Worm (Caenorhabditis elegans) whole organism, L2 larva: ENCODE data around the gene fbxb-24.

Source experiments
- C34F6.9 ChIP-seq: fragments of 150-350 bp; optimal IDR thresholded peaks from 2 replicates; lab custom pipeline; 2014; ENCODE audit warnings: missing biosample characterization, missing genetic modification characterization
- F13H6.1 ChIP-seq: sonication (generic microtip); optimal IDR thresholded peaks from 2 replicates; lab custom pipeline; 2016; ENCODE audit warnings: missing genetic modification characterization, missing compliant biosample characterization
- R02D3.7 ChIP-seq: fragments of 150-350 bp; optimal IDR thresholded peaks from 2 replicates; lab custom pipeline; 2014; ENCODE audit warnings: missing biosample characterization, missing genetic modification characterization
- ZK546.5 ChIP-seq: sonication (generic microtip); optimal IDR thresholded peaks from 2 replicates; lab custom pipeline; 2017; ENCODE audit warnings: missing biosample characterization, missing genetic modification characterization
- alr-1 ChIP-seq: fragments of 150-350 bp; optimal IDR thresholded peaks from 2 replicates; lab custom pipeline; 2014; ENCODE audit warnings: missing biosample characterization, missing genetic modification characterization
- aly-2 ChIP-seq: fragments of 150-350 bp; optimal IDR thresholded peaks from 2 replicates; lab custom pipeline; 2014; ENCODE audit warnings: missing biosample characterization, missing genetic modification characterization
- ama-1 ChIP-seq: fragments of 150-350 bp; optimal IDR thresholded peaks from 2 replicates; lab custom pipeline; 2018; ENCODE audit warnings: inconsistent platforms
- blmp-1 ChIP-seq: sonication (generic microtip); optimal IDR thresholded peaks from 2 replicates; lab custom pipeline; 2017; ENCODE audit warnings: missing genetic modification characterization, mild to moderate bottlenecking, missing compliant biosample characterization, antibody characterized with exemption, moderate library complexity; ENCODE audit not compliant: insufficient read depth
- ceh-16 ChIP-seq: fragments of 150-350 bp; optimal IDR thresholded peaks from 2 replicates; lab custom pipeline; 2014; ENCODE audit warnings: missing biosample characterization, missing genetic modification characterization
- ceh-82 ChIP-seq: fragments of 150-350 bp; optimal IDR thresholded peaks from 2 replicates; lab custom pipeline; 2014; ENCODE audit warnings: missing biosample characterization, missing genetic modification characterization
- crh-2 ChIP-seq: sonication (generic microtip); optimal IDR thresholded peaks from 2 replicates; lab custom pipeline; 2017; ENCODE audit warnings: missing biosample characterization, missing genetic modification characterization
- dmd-4 ChIP-seq: sonication (generic microtip); optimal IDR thresholded peaks from 2 replicates; lab custom pipeline; 2017; ENCODE audit warnings: missing biosample characterization, missing genetic modification characterization
- egl-27 ChIP-seq: sonication (generic microtip); optimal IDR thresholded peaks from 3 replicates; lab custom pipeline; 2017; ENCODE audit warnings: missing biosample characterization, missing genetic modification reagents, missing genetic modification characterization
- elt-1 ChIP-seq: fragments of 150-350 bp; optimal IDR thresholded peaks from 2 replicates; lab custom pipeline; 2014; ENCODE audit warnings: missing biosample characterization, missing genetic modification characterization
- elt-3 ChIP-seq: sonication (generic microtip); optimal IDR thresholded peaks from 2 replicates; lab custom pipeline; 2017; ENCODE audit warnings: missing biosample characterization, missing genetic modification characterization
- fos-1 ChIP-seq: fragments of 150-350 bp; optimal IDR thresholded peaks from 2 replicates; lab custom pipeline; 2014; ENCODE audit warnings: missing biosample characterization, missing genetic modification characterization
- gmeb-1 ChIP-seq: fragments of 150-350 bp; optimal IDR thresholded peaks from 2 replicates; lab custom pipeline; 2014; ENCODE audit warnings: missing biosample characterization, missing genetic modification characterization
- lin-11 ChIP-seq: fragments of 150-350 bp; sonication (generic microtip); optimal IDR thresholded peaks from 2 replicates; lab custom pipeline; 2014; ENCODE audit warnings: missing biosample characterization, missing genetic modification characterization, inconsistent platforms, mixed read lengths
- lin-13 ChIP-seq: fragments of 150-350 bp; optimal IDR thresholded peaks from 2 replicates; lab custom pipeline; 2014; ENCODE audit warnings: missing biosample characterization, missing genetic modification reagents, missing genetic modification characterization
- lin-39 ChIP-seq: fragments of 150-350 bp; optimal IDR thresholded peaks from 2 replicates; lab custom pipeline; 2014; ENCODE audit warnings: missing biosample characterization, missing genetic modification reagents, missing genetic modification characterization
- lsy-2 ChIP-seq, 2 experiments: fragments of 150-350 bp in 1 of 2; sonication (generic microtip) in 1 of 2; optimal IDR thresholded peaks; 2 replicates each; lab custom pipeline; 2014 to 2017; ENCODE audit warnings: missing biosample characterization in 2 of 2, missing genetic modification characterization in 2 of 2
- mbf-1 ChIP-seq: sonication (generic microtip); optimal IDR thresholded peaks from 2 replicates; lab custom pipeline; 2017; ENCODE audit warnings: missing biosample characterization, missing genetic modification characterization
- nhr-10 ChIP-seq: sonication (generic microtip); optimal IDR thresholded peaks from 2 replicates; lab custom pipeline; 2017; ENCODE audit warnings: missing biosample characterization, missing genetic modification characterization
- nhr-11 ChIP-seq: fragments of 150-350 bp; optimal IDR thresholded peaks from 2 replicates; lab custom pipeline; 2014; ENCODE audit warnings: missing biosample characterization, missing genetic modification characterization
- nhr-12 ChIP-seq: fragments of 150-350 bp; optimal IDR thresholded peaks from 2 replicates; lab custom pipeline; 2014; ENCODE audit warnings: missing biosample characterization, missing genetic modification characterization
- nhr-129 ChIP-seq: fragments of 150-350 bp; optimal IDR thresholded peaks from 2 replicates; lab custom pipeline; 2014; ENCODE audit warnings: missing biosample characterization, missing genetic modification characterization
- nhr-21 ChIP-seq: fragments of 150-350 bp; optimal IDR thresholded peaks from 2 replicates; lab custom pipeline; 2014; ENCODE audit warnings: missing biosample characterization, missing genetic modification characterization
- nhr-23 ChIP-seq: fragments of 150-350 bp; optimal IDR thresholded peaks from 2 replicates; lab custom pipeline; 2014; ENCODE audit warnings: missing biosample characterization, missing genetic modification reagents, missing genetic modification characterization
- nhr-25 ChIP-seq: fragments of 150-350 bp; sonication (generic microtip); optimal IDR thresholded peaks from 3 replicates; lab custom pipeline; 2014; ENCODE audit warnings: missing biosample characterization, missing genetic modification characterization
- nhr-6 ChIP-seq: fragments of 150-350 bp; optimal IDR thresholded peaks from 2 replicates; lab custom pipeline; 2014; ENCODE audit warnings: missing biosample characterization, missing genetic modification characterization
- nhr-77 ChIP-seq: fragments of 150-350 bp; optimal IDR thresholded peaks from 2 replicates; lab custom pipeline; 2014; ENCODE audit warnings: missing biosample characterization, missing genetic modification characterization
- peb-1 ChIP-seq: fragments of 150-350 bp; optimal IDR thresholded peaks from 2 replicates; lab custom pipeline; 2014; ENCODE audit warnings: missing biosample characterization, missing genetic modification characterization
- sem-4 ChIP-seq: fragments of 150-350 bp; optimal IDR thresholded peaks from 2 replicates; lab custom pipeline; 2014; ENCODE audit warnings: missing biosample characterization, missing genetic modification reagents, missing genetic modification characterization
- skn-1 ChIP-seq: sonication (generic microtip); optimal IDR thresholded peaks from 2 replicates; lab custom pipeline; 2017; ENCODE audit warnings: missing biosample characterization, missing genetic modification characterization
- sma-3 ChIP-seq: sonication (generic microtip); optimal IDR thresholded peaks from 2 replicates; lab custom pipeline; 2016; ENCODE audit warnings: missing genetic modification reagents, missing genetic modification characterization, missing compliant biosample characterization
- sma-9 ChIP-seq, 2 experiments: fragments of 150-350 bp in 1 of 2; sonication (generic microtip) in 1 of 2; optimal IDR thresholded peaks; 2 replicates each; lab custom pipeline; 2014 to 2016; ENCODE audit warnings: missing genetic modification characterization in 2 of 2, mild to moderate bottlenecking in 1 of 2, missing biosample characterization in 1 of 2, missing compliant biosample characterization in 1 of 2, missing genetic modification reagents in 1 of 2, moderate library complexity in 1 of 2
- snpc-4 ChIP-seq: fragments of 150-350 bp; optimal IDR thresholded peaks from 2 replicates; lab custom pipeline; 2014; ENCODE audit warnings: missing biosample characterization, missing genetic modification characterization
- unc-39 ChIP-seq: fragments of 150-350 bp; optimal IDR thresholded peaks from 2 replicates; lab custom pipeline; 2014; ENCODE audit warnings: missing biosample characterization, missing genetic modification characterization
- unc-55 ChIP-seq: fragments of 150-350 bp; sonication (generic microtip); optimal IDR thresholded peaks from 3 replicates; lab custom pipeline; 2014; ENCODE audit warnings: missing biosample characterization, missing genetic modification reagents, missing genetic modification characterization
- zag-1 ChIP-seq: fragments of 150-350 bp; optimal IDR thresholded peaks from 2 replicates; lab custom pipeline; 2014; ENCODE audit warnings: missing biosample characterization, missing genetic modification characterization
- ztf-4 ChIP-seq: fragments of 150-350 bp; optimal IDR thresholded peaks from 2 replicates; lab custom pipeline; 2014; ENCODE audit warnings: missing biosample characterization, missing genetic modification characterization

fbxb-24 gene

DNA sequence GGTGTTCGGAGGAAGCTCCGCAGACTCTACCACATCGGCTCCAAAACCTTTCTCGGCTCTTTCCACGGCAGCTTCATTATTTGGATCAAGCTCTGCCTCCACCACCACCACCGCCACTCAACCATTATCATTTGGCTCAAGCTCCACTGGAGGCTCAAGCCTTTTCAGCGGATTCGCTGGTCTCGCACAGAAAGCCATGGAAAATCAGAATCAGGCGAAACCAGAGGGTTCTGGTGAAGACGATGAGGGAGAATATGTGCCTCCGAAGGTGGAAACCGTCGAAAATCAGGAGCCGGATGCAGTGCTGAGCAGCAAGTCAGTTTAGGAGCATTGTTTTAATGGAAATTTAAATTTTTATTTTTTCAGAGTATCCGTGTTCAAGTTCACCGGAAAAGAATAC, 8.3 kb downstream of the fbxb-24 start:
- no peak for TF ChIP-seq unc-55 (GFP tag; lab: Kevin White, UChicago)
- no peak for TF ChIP-seq elt-3
- TF ChIP-seq aly-2 (tag; lab: Kevin White, UChicago) = no peak
- no peak for TF ChIP-seq nhr-6 (tag; lab: Kevin White, UChicago)
- no peak for TF ChIP-seq C34F6.9
- TF ChIP-seq ZK546.5 (tag; lab: Kevin White, UChicago) = no peak
- no peak for TF ChIP-seq snpc-4 (tag; lab: Kevin White, UChicago)
- TF ChIP-seq unc-39 (tag; lab: Kevin White, UChicago) = no peak
- TF ChIP-seq nhr-21 (tag; lab: Kevin White, UChicago) = no peak
- no peak for TF ChIP-seq F13H6.1 (tag; lab: Kevin White, UChicago)
- no peak for TF ChIP-seq zag-1 (tag; lab: Kevin White, UChicago)
- no peak for TF ChIP-seq nhr-10
- no peak for TF ChIP-seq nhr-12 (tag; lab: Kevin White, UChicago)

- no peak for TF ChIP-seq mbf-1 (tag; lab: Kevin White, UChicago)
- TF ChIP-seq nhr-10 = no peak
- no peak for TF ChIP-seq lsy-2 (tag; optimal IDR thresholded peaks at IDR 0.05; lab: Kevin White, UChicago)
- TF ChIP-seq crh-2 (tag; lab: Kevin White, UChicago) = no peak
- no peak for TF ChIP-seq ama-1
- no peak for TF ChIP-seq C34F6.9
- TF ChIP-seq blmp-1 (tag; lab: Kevin White, UChicago) = no peak
- TF ChIP-seq ceh-16 (tag; lab: Kevin White, UChicago) = no peak
- no peak for TF ChIP-seq unc-55 (GFP tag; lab: Kevin White, UChicago)
- TF ChIP-seq peb-1 (tag; lab: Kevin White, UChicago) = no peak
- no peak for TF ChIP-seq elt-3
- TF ChIP-seq lin-13 (GFP tag; lab: Kevin White, UChicago) = no peak
- TF ChIP-seq alr-1 (tag; lab: Kevin White, UChicago) = no peak
These were observed 8.8 kb downstream of the fbxb-24 start for ce11 chrIII:11917525-11917924.

DNA sequence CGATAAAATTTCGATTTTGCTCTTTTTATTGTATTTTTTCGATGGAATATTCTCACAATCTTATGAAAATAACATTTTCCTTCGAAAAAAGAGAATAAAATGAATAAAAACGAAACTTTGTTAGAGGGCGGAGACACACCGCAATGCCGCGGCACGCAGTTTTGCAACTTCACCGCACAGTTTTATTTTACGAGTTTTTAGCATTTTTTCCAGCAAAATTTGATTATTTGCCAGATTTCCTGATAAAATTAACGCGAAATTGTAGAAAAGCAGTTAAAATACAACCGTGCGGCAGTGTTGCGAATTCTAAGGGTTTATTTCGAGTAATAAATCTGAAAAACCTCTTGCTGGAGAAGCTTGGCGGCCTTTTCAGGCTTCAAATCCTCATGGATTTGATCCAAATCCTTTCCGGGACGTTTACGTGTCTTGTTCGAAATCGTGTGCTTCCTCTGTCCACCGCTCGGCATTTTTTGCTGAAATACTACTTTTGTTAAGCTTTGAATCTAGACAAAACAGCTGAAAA, 9.5 kb downstream of the fbxb-24 start, which contains the start of gene znf-593:
Gene znf-593 (minus strand): TSS at position 473 of the 523 bp plus-strand sequence.
- TF ChIP-seq fos-1 (tag; lab: Kevin White, UChicago) = no peak
- no peak for TF ChIP-seq lin-13 (GFP tag; lab: Kevin White, UChicago)
- TF ChIP-seq snpc-4 (tag; lab: Kevin White, UChicago) = no peak
- no peak for TF ChIP-seq ceh-16 (tag; lab: Kevin White, UChicago)
- no peak for TF ChIP-seq nhr-21 (tag; lab: Kevin White, UChicago)
- no peak for TF ChIP-seq nhr-77
- no peak for TF ChIP-seq peb-1 (tag; lab: Kevin White, UChicago)
- TF ChIP-seq F13H6.1 (tag; lab: Kevin White, UChicago) = no peak
- TF ChIP-seq crh-2 (tag; lab: Kevin White, UChicago) = no peak
- TF ChIP-seq nhr-23 (tag; lab: Kevin White, UChicago) = no peak
- TF ChIP-seq nhr-10 = no peak
- TF ChIP-seq lin-11 (tag; lab: Kevin White, UChicago) = no peak
- TF ChIP-seq zag-1 (tag; lab: Kevin White, UChicago) = no peak
- TF ChIP-seq ceh-82 (tag; lab: Kevin White, UChicago) = no peak
- peak; percentile 29 for TF ChIP-seq sem-4
- peak in 1 of 2 experiments; percentile 34 for TF ChIP-seq lsy-2 (tag; optimal IDR thresholded peaks at IDR 0.05; lab: Kevin White, UChicago)
- peak; percentile 3 for TF ChIP-seq unc-55 (GFP tag; lab: Kevin White, UChicago)
- no peak for TF ChIP-seq egl-27
- no peak for TF ChIP-seq nhr-11 (tag; lab: Kevin White, UChicago)
- peak; percentile 24 for TF ChIP-seq nhr-25 (tag; lab: Kevin White, UChicago)
- no peak for TF ChIP-seq elt-3
- TF ChIP-seq R02D3.7 = no peak
- TF ChIP-seq dmd-4 (tag; lab: Kevin White, UChicago) = no peak
- TF ChIP-seq, all 48 proteins: peak for 4

ce11 chrIII:11920187-11920785, 11.5 kb downstream of the fbxb-24 start, which contains the start of the genes ccf-1 and trap-4:
Gene ccf-1 (minus strand): TSS chrIII:11920237.
Gene trap-4 (plus strand): TSS chrIII:11920735.
- TF ChIP-seq sma-9 (GFP tag; optimal IDR thresholded peaks at IDR 0.05; lab: Kevin White, UChicago) (peak; percentile 6), sma-9 (tag; optimal IDR thresholded peaks at IDR 0.05; lab: Kevin White, UChicago) (no peak), unc-39 (tag; lab: Kevin White, UChicago) (no peak), F13H6.1 (tag; lab: Kevin White, UChicago) (peak; percentile 16), elt-1 (tag; lab: Kevin White, UChicago) (no peak), skn-1 (tag; lab: Kevin White, UChicago) (peak; percentile 25), elt-3 (no peak), nhr-11 (tag; lab: Kevin White, UChicago) (no peak), ceh-16 (tag; lab: Kevin White, UChicago) (no peak), unc-55 (GFP tag; lab: Kevin White, UChicago) (peak; percentile 80), zag-1 (tag; lab: Kevin White, UChicago) (no peak), peb-1 (tag; lab: Kevin White, UChicago) (no peak), nhr-129 (tag; lab: Kevin White, UChicago) (peak; percentile 58), lin-11 (tag; lab: Kevin White, UChicago) (peak; percentile 45), nhr-21 (tag; lab: Kevin White, UChicago) (peak; percentile 38), crh-2 (tag; lab: Kevin White, UChicago) (peak; percentile 65), sma-3 (GFP tag; lab: Kevin White, UChicago) (peak; percentile 49), lin-13 (GFP tag; lab: Kevin White, UChicago) (peak; percentile 40), C34F6.9 (peak; percentile 68), lsy-2 (tag; optimal IDR thresholded peaks at IDR 0.05; lab: Kevin White, UChicago) (peak; percentile 31 to 85), ztf-4 (tag; lab: Kevin White, UChicago) (peak; percentile 52), gmeb-1 (tag; lab: Kevin White, UChicago) (peak; percentile 48), nhr-25 (tag; lab: Kevin White, UChicago) (peak; percentile 34), fos-1 (tag; lab: Kevin White, UChicago) (peak; percentile 30), sem-4 (peak; percentile 7), ceh-82 (tag; lab: Kevin White, UChicago) (no peak), lin-39 (no peak)
